Worm (Caenorhabditis elegans) whole organism, midembryonic: ENCODE measurements around the gene sru-40.

Source experiments
- T22C8.4 ChIP-seq: fragments of 200-800 bp; sonication (Bioruptor generic); IDR thresholded peaks from 2 replicates; pipeline ENCODE4 v1.3.6; 2022; ENCODE audit warnings: missing genetic modification characterization, missing compliant biosample characterization
- cog-1 ChIP-seq: sonication (generic microtip); optimal IDR thresholded peaks from 2 replicates; lab custom pipeline; 2016; ENCODE audit warnings: missing genetic modification characterization, missing compliant biosample characterization
- flt-1 ChIP-seq: fragments of 200-800 bp; sonication (Bioruptor generic); IDR thresholded peaks from 2 replicates; pipeline ENCODE4 v1.3.6; 2022; ENCODE audit warnings: missing genetic modification characterization, missing compliant biosample characterization
- klf-2 ChIP-seq: fragments of 200-800 bp; sonication (Bioruptor generic); conservative IDR thresholded peaks from 2 replicates; pipeline ENCODE4 v1.3.6; 2022; ENCODE audit warnings: missing genetic modification reagents, missing genetic modification characterization, missing compliant biosample characterization
- med-1 ChIP-seq: sonication (generic microtip); optimal IDR thresholded peaks from 2 replicates; lab custom pipeline; 2017; ENCODE audit warnings: missing genetic modification characterization, mild to moderate bottlenecking, missing compliant biosample characterization, antibody characterized with exemption, missing genetic modification reagents; ENCODE audit not compliant: insufficient read depth
- ref-1 ChIP-seq: fragments of 200-800 bp; sonication (Bioruptor generic); conservative IDR thresholded peaks from 2 replicates; pipeline ENCODE4 v1.3.6; 2022; ENCODE audit warnings: missing genetic modification reagents, missing genetic modification characterization, missing compliant biosample characterization
- tab-1 ChIP-seq: fragments of 200-800 bp; sonication (Bioruptor generic); IDR thresholded peaks from 2 replicates; pipeline ENCODE4 v1.3.6; 2022; ENCODE audit warnings: missing genetic modification characterization, missing compliant biosample characterization
- ztf-23 ChIP-seq: fragments of 200-800 bp; sonication (Bioruptor generic); IDR thresholded peaks from 2 replicates; pipeline ENCODE4 v1.3.6; 2022; ENCODE audit warnings: missing genetic modification reagents, missing genetic modification characterization, missing compliant biosample characterization
- ztf-29 ChIP-seq: fragments of 200-800 bp; sonication (Bioruptor generic); IDR thresholded peaks from 2 replicates; pipeline ENCODE4 v1.3.6; 2022; ENCODE audit warnings: missing genetic modification reagents, missing genetic modification characterization, missing compliant biosample characterization

Gene sru-40

DNA sequence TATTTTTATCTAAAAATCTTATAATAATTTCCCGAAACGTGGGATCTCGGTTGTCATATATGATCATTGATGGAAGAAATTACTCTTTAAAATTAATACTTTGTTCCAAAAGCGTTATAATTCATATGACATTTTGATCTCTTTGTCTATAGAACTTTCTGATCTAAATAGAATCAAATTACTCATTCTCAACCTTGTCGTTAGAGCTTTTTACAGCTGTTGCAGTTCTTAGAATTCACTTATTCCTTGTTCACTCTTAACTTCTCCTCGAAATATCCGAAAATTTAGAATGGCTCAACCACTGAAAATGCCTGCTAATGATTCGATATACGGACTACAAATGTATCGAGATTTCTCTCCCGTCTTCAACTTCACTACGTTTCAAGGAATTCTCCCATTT, 22.6 kb downstream of the sru-40 start, which contains the start of gene sru-29:
Gene sru-29 (plus strand): TSS at position 301 of the 400 bp plus-strand sequence.
- TF ChIP-seq klf-2 (GFP tag; lab: Robert Waterston, UW) (no peak), ztf-29 (no peak), cog-1 (no peak), ref-1 (GFP tag; lab: Robert Waterston, UW) (no peak), tab-1 (GFP tag; lab: Robert Waterston, UW) (no peak), T22C8.4 (GFP tag; lab: Robert Waterston, UW) (no peak), flt-1 (GFP tag; lab: Robert Waterston, UW) (no peak), ztf-23 (GFP tag; lab: Robert Waterston, UW) (no peak), med-1 (GFP tag; lab: Kevin White, UChicago) (no peak)

DNA sequence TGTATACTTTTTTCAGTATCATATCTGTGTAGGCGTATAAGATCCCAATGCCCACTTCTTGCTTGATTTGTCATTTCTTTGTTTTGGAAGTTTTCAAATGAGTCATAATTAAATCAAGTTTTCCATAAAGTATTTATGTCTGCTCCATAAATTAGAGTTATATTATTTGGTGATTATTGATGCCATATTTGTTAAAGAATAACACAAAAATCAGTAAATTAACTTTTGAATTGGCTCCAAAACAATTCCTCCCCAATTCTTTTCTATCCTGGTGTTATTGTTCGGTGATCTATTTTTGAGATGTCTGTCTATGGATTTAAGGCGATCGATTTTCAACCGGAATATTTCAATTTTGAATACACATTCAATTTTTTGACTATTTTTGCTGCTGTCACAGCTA, 28.6 kb downstream of the sru-40 start, which contains the start of gene sru-37:
Gene sru-37 (plus strand): TSS at position 301 of the 400 bp plus-strand sequence.
- TF ChIP-seq ztf-29, result no peak
- no peak for TF ChIP-seq tab-1 (GFP tag; lab: Robert Waterston, UW)
- TF ChIP-seq klf-2 (GFP tag; lab: Robert Waterston, UW), result no peak
- TF ChIP-seq cog-1, result no peak
- TF ChIP-seq flt-1 (GFP tag; lab: Robert Waterston, UW), result no peak
- no peak for TF ChIP-seq T22C8.4 (GFP tag; lab: Robert Waterston, UW)
- TF ChIP-seq med-1 (GFP tag; lab: Kevin White, UChicago), result no peak
- no peak for TF ChIP-seq ref-1 (GFP tag; lab: Robert Waterston, UW)
- no peak for TF ChIP-seq ztf-23 (GFP tag; lab: Robert Waterston, UW)

DNA sequence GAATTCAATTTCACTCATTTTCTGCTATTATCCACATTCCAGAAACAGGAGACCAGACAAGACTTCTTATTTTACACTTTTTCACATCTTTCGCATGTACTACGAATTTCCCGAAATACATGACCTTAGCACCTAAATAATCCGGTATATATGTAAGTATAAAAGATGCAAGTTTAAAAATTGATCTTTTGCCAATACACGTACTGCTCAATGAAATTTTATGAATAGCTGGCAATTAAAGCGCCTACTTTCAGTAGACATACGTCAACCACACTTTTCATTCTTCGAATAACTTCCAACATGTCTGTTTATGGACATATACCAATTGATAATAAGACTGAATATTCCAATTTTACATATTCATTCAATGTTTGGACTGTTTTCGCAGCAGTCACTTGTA, 30.6 kb downstream of the sru-40 start, which contains the start of gene sru-39:
Gene sru-39 (plus strand): TSS at position 301 of the 400 bp plus-strand sequence.
- TF ChIP-seq klf-2 (GFP tag; lab: Robert Waterston, UW), result no peak
- TF ChIP-seq flt-1 (GFP tag; lab: Robert Waterston, UW), result no peak
- no peak for TF ChIP-seq ztf-23 (GFP tag; lab: Robert Waterston, UW)
- TF ChIP-seq ref-1 (GFP tag; lab: Robert Waterston, UW), result no peak
- no peak for TF ChIP-seq tab-1 (GFP tag; lab: Robert Waterston, UW)
- TF ChIP-seq med-1 (GFP tag; lab: Kevin White, UChicago), result no peak
- TF ChIP-seq cog-1, result no peak
- no peak for TF ChIP-seq T22C8.4 (GFP tag; lab: Robert Waterston, UW)
- TF ChIP-seq ztf-29, result no peak

DNA sequence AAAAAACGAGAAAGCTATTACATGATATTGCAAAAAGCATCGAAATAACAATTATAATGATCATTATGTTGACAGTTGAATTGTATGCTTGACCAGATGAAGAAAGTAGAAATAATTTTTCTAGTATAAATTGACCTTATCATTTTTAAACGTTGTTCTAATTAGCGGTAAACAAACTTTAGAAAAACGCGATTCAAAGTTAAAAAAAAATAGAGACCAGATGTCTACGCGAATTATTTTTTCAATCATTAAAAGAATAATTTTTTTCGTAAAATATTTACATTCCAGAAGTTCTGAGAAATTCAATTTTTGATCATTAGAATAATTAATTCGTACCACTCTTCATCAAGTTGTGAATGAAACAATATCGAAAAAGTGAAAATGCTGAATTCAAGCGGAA, 31.8 kb downstream of the sru-40 start, which contains the start of gene F46B6.10:
Gene F46B6.10 (minus strand): TSS at position 101 of the 400 bp plus-strand sequence.
- no peak for TF ChIP-seq ztf-23 (GFP tag; lab: Robert Waterston, UW)
- TF ChIP-seq med-1 (GFP tag; lab: Kevin White, UChicago), result no peak
- no peak for TF ChIP-seq flt-1 (GFP tag; lab: Robert Waterston, UW)
- no peak for TF ChIP-seq tab-1 (GFP tag; lab: Robert Waterston, UW)
- no peak for TF ChIP-seq cog-1
- no peak for TF ChIP-seq ztf-29
- no peak for TF ChIP-seq ref-1 (GFP tag; lab: Robert Waterston, UW)
- no peak for TF ChIP-seq klf-2 (GFP tag; lab: Robert Waterston, UW)
- TF ChIP-seq T22C8.4 (GFP tag; lab: Robert Waterston, UW), result no peak

DNA sequence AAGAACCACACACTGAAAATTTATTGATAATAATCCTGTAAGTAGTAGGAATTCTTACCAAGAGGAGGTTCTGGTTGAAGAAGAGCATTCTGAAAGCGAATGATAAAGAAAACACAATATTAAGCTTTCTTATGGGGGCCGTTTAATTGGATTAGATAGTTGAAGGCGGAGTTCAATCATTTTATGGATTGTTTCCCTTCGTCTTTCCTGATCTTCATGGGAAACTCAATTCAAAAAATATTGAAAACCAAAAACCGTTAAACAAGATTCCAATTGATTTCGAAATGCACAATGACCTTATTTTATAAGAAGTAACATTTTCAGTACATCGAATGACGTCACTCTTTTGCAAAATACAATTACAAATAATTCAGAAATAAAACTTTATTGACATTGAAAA, 34.7 kb downstream of the sru-40 start, which contains the start of gene F46B6.13:
Gene F46B6.13 (minus strand): TSS at position 101 of the 400 bp plus-strand sequence.
- TF ChIP-seq klf-2 (GFP tag; lab: Robert Waterston, UW), result no peak
- TF ChIP-seq ztf-29, result no peak
- no peak for TF ChIP-seq flt-1 (GFP tag; lab: Robert Waterston, UW)
- TF ChIP-seq tab-1 (GFP tag; lab: Robert Waterston, UW), result no peak
- no peak for TF ChIP-seq ref-1 (GFP tag; lab: Robert Waterston, UW)
- TF ChIP-seq T22C8.4 (GFP tag; lab: Robert Waterston, UW), result no peak
- TF ChIP-seq ztf-23 (GFP tag; lab: Robert Waterston, UW), result no peak
- no peak for TF ChIP-seq cog-1
- TF ChIP-seq med-1 (GFP tag; lab: Kevin White, UChicago), result no peak

DNA sequence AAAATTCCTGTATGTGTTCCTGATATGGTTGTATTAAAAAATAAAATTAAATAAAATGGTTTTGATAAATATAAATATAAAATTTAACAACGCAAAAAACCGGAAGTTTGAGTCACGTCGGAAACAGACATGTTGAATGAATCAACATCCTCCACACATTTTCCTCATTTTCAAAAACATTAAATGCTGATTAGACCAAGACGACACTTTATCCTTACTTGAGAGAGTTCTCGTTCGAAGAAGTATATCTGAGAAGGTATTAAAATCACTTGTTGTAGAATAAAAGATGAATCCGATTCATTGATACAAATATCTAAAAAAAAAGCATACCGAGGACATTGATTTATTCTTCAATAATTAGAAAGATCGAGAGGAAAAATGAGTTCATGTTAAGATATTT, 35.6 kb downstream of the sru-40 start:
- TF ChIP-seq T22C8.4 (GFP tag; lab: Robert Waterston, UW), result no peak
- no peak for TF ChIP-seq ztf-29
- no peak for TF ChIP-seq tab-1 (GFP tag; lab: Robert Waterston, UW)
- TF ChIP-seq med-1 (GFP tag; lab: Kevin White, UChicago), result no peak
- no peak for TF ChIP-seq klf-2 (GFP tag; lab: Robert Waterston, UW)
- no peak for TF ChIP-seq cog-1
- TF ChIP-seq ref-1 (GFP tag; lab: Robert Waterston, UW), result no peak
- no peak for TF ChIP-seq ztf-23 (GFP tag; lab: Robert Waterston, UW)

DNA sequence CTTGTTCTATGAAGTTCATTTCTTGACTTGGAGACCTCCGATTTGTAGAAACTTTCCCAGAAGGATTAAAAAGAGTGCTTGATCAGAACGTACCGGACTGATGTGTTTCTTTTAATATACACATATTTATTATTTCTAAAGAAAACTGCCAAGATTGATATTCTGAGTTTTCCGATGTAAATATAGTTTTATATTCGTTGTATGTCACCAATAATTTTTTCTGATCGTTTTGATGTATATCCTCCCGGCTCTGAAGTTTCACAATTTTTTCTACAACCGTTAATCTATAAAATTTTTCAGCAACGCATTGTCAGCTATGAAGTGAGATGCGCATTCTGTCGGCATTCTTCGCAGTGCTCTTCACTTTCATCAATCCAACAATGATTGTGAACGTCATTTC, 37.2 kb downstream of the sru-40 start, which contains the start of gene F46B6.9:
Gene F46B6.9 (plus strand): TSS at position 301 of the 400 bp plus-strand sequence.
- no peak for TF ChIP-seq ref-1 (GFP tag; lab: Robert Waterston, UW)
- no peak for TF ChIP-seq klf-2 (GFP tag; lab: Robert Waterston, UW)
- no peak for TF ChIP-seq flt-1 (GFP tag; lab: Robert Waterston, UW)
- TF ChIP-seq ztf-29, result no peak
- TF ChIP-seq T22C8.4 (GFP tag; lab: Robert Waterston, UW), result no peak
- TF ChIP-seq cog-1, result no peak
- no peak for TF ChIP-seq med-1 (GFP tag; lab: Kevin White, UChicago)
- no peak for TF ChIP-seq tab-1 (GFP tag; lab: Robert Waterston, UW)
- no peak for TF ChIP-seq ztf-23 (GFP tag; lab: Robert Waterston, UW)

DNA sequence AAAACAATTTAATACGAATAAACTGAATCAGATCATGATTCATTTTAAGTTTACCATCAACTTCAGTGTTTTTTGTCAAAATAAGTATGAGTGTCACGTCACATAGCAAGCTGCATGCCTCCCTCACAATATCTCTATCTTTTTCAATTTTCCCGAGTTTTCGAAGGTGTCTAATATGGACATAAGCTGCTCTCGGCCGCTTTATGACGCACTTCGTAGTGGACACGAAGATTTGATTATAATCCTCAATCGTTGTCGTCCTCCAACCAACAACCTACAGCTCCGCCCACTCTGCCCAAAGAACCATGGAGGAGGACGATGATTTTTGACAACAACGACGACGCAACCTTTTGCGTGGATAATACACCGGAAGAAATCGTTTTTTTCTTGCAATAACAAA, 37.8 kb downstream of the sru-40 start:
- no peak for TF ChIP-seq cog-1
- TF ChIP-seq ztf-29, result no peak
- TF ChIP-seq T22C8.4 (GFP tag; lab: Robert Waterston, UW), result no peak
- TF ChIP-seq med-1 (GFP tag; lab: Kevin White, UChicago), result no peak
- TF ChIP-seq ztf-23 (GFP tag; lab: Robert Waterston, UW), result no peak
- no peak for TF ChIP-seq klf-2 (GFP tag; lab: Robert Waterston, UW)
- TF ChIP-seq tab-1 (GFP tag; lab: Robert Waterston, UW), result no peak
- no peak for TF ChIP-seq flt-1 (GFP tag; lab: Robert Waterston, UW)
- TF ChIP-seq ref-1 (GFP tag; lab: Robert Waterston, UW), result no peak

DNA sequence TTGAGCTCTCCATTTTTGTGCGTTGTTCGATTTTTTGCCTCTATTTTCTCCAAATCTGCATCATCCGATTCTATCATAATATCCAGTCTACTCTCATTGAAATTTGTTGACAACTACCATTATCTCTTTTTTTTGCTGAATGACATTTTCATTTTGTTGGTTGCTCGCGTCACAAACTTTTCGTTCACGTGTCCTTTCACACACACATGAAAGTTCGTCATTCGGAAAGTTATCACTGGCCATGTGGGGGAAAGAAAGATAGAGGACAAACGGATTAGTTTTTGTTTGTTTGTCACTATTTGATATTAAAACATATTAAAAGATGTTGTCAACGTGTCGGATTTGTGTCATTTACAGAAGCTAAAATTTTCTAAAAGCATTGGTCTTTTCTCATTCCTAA, 38.8 kb downstream of the sru-40 start:
- no peak for TF ChIP-seq med-1 (GFP tag; lab: Kevin White, UChicago)
- no peak for TF ChIP-seq cog-1
- no peak for TF ChIP-seq ztf-23 (GFP tag; lab: Robert Waterston, UW)
- TF ChIP-seq klf-2 (GFP tag; lab: Robert Waterston, UW), result no peak
- TF ChIP-seq T22C8.4 (GFP tag; lab: Robert Waterston, UW), result no peak
- no peak for TF ChIP-seq ztf-29
- TF ChIP-seq flt-1 (GFP tag; lab: Robert Waterston, UW), result no peak
- TF ChIP-seq tab-1 (GFP tag; lab: Robert Waterston, UW), result no peak
- no peak for TF ChIP-seq ref-1 (GFP tag; lab: Robert Waterston, UW)
